Fruit fly (Drosophila melanogaster) whole organism, pupa: ENCODE measurements around the gene CG6005.

Source experiments
- CG10348 ChIP-seq: fragments of 200-800 bp; sonication (Bioruptor generic); IDR thresholded peaks from 2 replicates; pipeline ENCODE4 v1.3.6; 2022; ENCODE audit warnings: missing biosample characterization, missing genetic modification characterization
- CG13204 ChIP-seq: fragments of 200-800 bp; sonication (Bioruptor generic); optimal IDR thresholded peaks from 2 replicates; lab custom pipeline; 2018; ENCODE audit warnings: missing biosample characterization, mild to moderate bottlenecking, missing genetic modification characterization, moderate library complexity
- CG17806 ChIP-seq: fragments of 200-800 bp; sonication (Bioruptor generic); optimal IDR thresholded peaks from 2 replicates; lab custom pipeline; 2018; ENCODE audit warnings: missing biosample characterization, mild to moderate bottlenecking, missing genetic modification characterization, moderate library complexity
- CG32121 ChIP-seq: fragments of 200-800 bp; sonication (Bioruptor generic); IDR thresholded peaks from 2 replicates; pipeline ENCODE4 v1.3.6; 2022; ENCODE audit warnings: missing biosample characterization, missing genetic modification characterization
- CG8301 ChIP-seq: fragments of 200-800 bp; sonication (Bioruptor generic); optimal IDR thresholded peaks from 2 replicates; lab custom pipeline; 2018; ENCODE audit warnings: missing biosample characterization, mild to moderate bottlenecking, missing genetic modification characterization
- EcR ChIP-seq: fragments of 200-800 bp; sonication (Bioruptor generic); optimal IDR thresholded peaks from 3 replicates; lab custom pipeline; 2019; ENCODE audit warnings: missing biosample characterization, missing genetic modification characterization, mild to moderate bottlenecking, moderate library complexity, missing genetic modification reagents
- Ets98B ChIP-seq: fragments of 200-800 bp; sonication (Bioruptor generic); IDR thresholded peaks from 2 replicates; pipeline ENCODE4 v1.3.6; 2022; ENCODE audit warnings: missing biosample characterization, missing genetic modification characterization
- rn ChIP-seq: fragments of 200-800 bp; sonication (Bioruptor generic); IDR thresholded peaks from 2 replicates; pipeline ENCODE4 v1.3.6; 2022; ENCODE audit warnings: missing biosample characterization, missing genetic modification characterization

DNA sequence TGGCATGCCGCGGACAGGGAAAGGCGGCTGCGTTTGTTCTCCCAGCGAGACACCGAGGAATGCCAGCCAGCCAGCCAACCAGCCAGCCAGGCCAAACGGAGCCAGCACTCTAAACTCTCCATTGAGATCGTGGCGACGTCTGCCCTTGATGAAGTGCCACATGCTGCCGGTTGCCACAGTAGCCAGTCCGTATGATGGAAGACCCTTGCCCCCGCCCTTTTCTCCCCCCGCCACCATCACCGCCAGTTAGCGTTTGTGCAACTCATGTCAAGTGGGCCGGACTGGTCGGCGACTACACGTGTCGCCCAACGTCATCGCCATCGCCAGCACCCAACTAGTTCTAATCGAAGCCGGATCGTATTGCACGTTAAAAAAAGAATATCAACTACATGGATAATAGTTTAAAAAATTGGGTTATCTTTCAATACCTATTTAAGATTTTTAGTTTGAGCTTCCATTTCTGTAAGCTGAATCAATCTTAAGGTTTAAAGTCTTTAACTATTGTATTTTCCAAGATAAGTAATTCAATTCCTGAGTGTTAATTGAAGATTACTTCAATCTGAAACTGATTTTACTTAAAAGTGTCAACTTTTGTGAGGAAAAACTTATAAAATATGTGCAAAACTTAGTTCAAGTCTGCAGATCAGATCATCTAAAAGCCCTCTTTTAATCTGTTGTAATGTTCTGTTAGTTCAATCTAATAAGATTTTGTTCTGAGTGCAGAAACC is 46.6 kb upstream of the CG6005 start:
- TF ChIP-seq Ets98B (GFP tag; lab: Robert Waterston, UW) (no peak), CG13204 (GFP tag; lab: Kevin White, UChicago) (no peak), CG8301 (tag; lab: Kevin White, UChicago) (peak; percentile 69), CG32121 (GFP tag; lab: Robert Waterston, UW) (no peak), CG10348 (GFP tag; lab: Robert Waterston, UW) (no peak), EcR (GFP tag; lab: Kevin White, UChicago) (no peak), CG17806 (tag; lab: Kevin White, UChicago) (peak; percentile 40), rn (GFP tag; lab: Robert Waterston, UW) (no peak)
